Fruit fly (Drosophila melanogaster) whole organism, prepupa: ENCODE data around the gene CG4259.

Experiments used
- Blimp-1 ChIP-seq: fragments of 200-800 bp; sonication (Bioruptor generic); optimal IDR thresholded peaks from 3 replicates; lab custom pipeline; 2017; ENCODE audit warnings: missing biosample characterization, missing genetic modification characterization, mild to moderate bottlenecking, moderate library complexity, missing genetic modification reagents
- CG10631 ChIP-seq: fragments of 200-800 bp; sonication (Bioruptor generic); optimal IDR thresholded peaks from 2 replicates; lab custom pipeline; 2016; ENCODE audit warnings: missing biosample characterization, missing genetic modification characterization
- CG10669 ChIP-seq: fragments of 200-800 bp; sonication (Bioruptor generic); optimal IDR thresholded peaks from 3 replicates; lab custom pipeline; 2018; ENCODE audit warnings: missing biosample characterization, mild to moderate bottlenecking, missing genetic modification characterization, moderate library complexity
- CG11294 ChIP-seq: fragments of 200-800 bp; sonication (Bioruptor generic); IDR thresholded peaks from 2 replicates; pipeline ENCODE4 v1.3.6; 2022; ENCODE audit warnings: missing biosample characterization, missing genetic modification characterization
- CG15336 ChIP-seq: fragments of 200-800 bp; sonication (Bioruptor generic); IDR thresholded peaks from 2 replicates; pipeline ENCODE4 v1.3.6; 2022; ENCODE audit warnings: missing biosample characterization, missing genetic modification characterization
- CG1621 ChIP-seq: fragments of 200-800 bp; sonication (Bioruptor generic); optimal IDR thresholded peaks from 3 replicates; lab custom pipeline; 2018; ENCODE audit warnings: missing biosample characterization, mild to moderate bottlenecking, missing genetic modification characterization
- CG16779 ChIP-seq: fragments of 200-800 bp; sonication (Bioruptor generic); optimal IDR thresholded peaks from 3 replicates; lab custom pipeline; 2017; ENCODE audit warnings: missing biosample characterization, mild to moderate bottlenecking, missing genetic modification characterization
- CG3032 ChIP-seq: fragments of 200-800 bp; optimal IDR thresholded peaks from 2 replicates; lab custom pipeline; 2019; ENCODE audit warnings: missing biosample characterization, mild to moderate bottlenecking, missing genetic modification characterization, moderate library complexity
- CG31627 ChIP-seq: fragments of 200-800 bp; sonication (Bioruptor generic); optimal IDR thresholded peaks from 3 replicates; lab custom pipeline; 2016; ENCODE audit warnings: missing biosample characterization, missing genetic modification characterization
- CG32006 ChIP-seq: fragments of 200-800 bp; sonication (Bioruptor generic); optimal IDR thresholded peaks from 3 replicates; lab custom pipeline; 2017; ENCODE audit warnings: missing biosample characterization, mild to moderate bottlenecking, missing genetic modification characterization
- CG3919 ChIP-seq: fragments of 200-800 bp; sonication (Bioruptor generic); optimal IDR thresholded peaks from 3 replicates; lab custom pipeline; 2016; ENCODE audit warnings: missing biosample characterization, missing genetic modification characterization
- CG4318 ChIP-seq: fragments of 200-800 bp; sonication (Bioruptor generic); optimal IDR thresholded peaks from 3 replicates; lab custom pipeline; 2017; ENCODE audit warnings: missing biosample characterization, mild to moderate bottlenecking, missing genetic modification characterization
- CG6163 ChIP-seq: fragments of 200-800 bp; sonication (Bioruptor generic); IDR thresholded peaks from 3 replicates; pipeline ENCODE4 v1.3.6; 2022; ENCODE audit warnings: missing biosample characterization, missing genetic modification characterization
- CG6276 ChIP-seq: fragments of 200-800 bp; sonication (Bioruptor generic); optimal IDR thresholded peaks from 2 replicates; lab custom pipeline; 2017; ENCODE audit warnings: missing biosample characterization, mild to moderate bottlenecking, missing genetic modification characterization
- CG6808 ChIP-seq: fragments of 200-800 bp; sonication (Bioruptor generic); optimal IDR thresholded peaks from 3 replicates; lab custom pipeline; 2017; ENCODE audit warnings: missing biosample characterization, missing genetic modification characterization, mild to moderate bottlenecking, moderate library complexity, missing genetic modification reagents
- CG6854 ChIP-seq: fragments of 200-800 bp; sonication (Bioruptor generic); optimal IDR thresholded peaks from 2 replicates; lab custom pipeline; 2017; ENCODE audit warnings: missing biosample characterization, mild to moderate bottlenecking, missing genetic modification characterization
- CG7368 ChIP-seq: fragments of 200-800 bp; sonication (Bioruptor generic); optimal IDR thresholded peaks from 3 replicates; lab custom pipeline; 2016; ENCODE audit warnings: missing biosample characterization, missing genetic modification characterization
- CG8119 ChIP-seq: fragments of 200-800 bp; sonication (Bioruptor generic); IDR thresholded peaks from 3 replicates; pipeline ENCODE4 v1.3.6; 2022; ENCODE audit warnings: missing biosample characterization, missing genetic modification characterization
- CG8319 ChIP-seq: fragments of 200-800 bp; sonication (Bioruptor generic); optimal IDR thresholded peaks from 3 replicates; lab custom pipeline; 2016; ENCODE audit warnings: missing biosample characterization, missing genetic modification characterization
- CG9139 ChIP-seq: fragments of 200-800 bp; sonication (Bioruptor generic); optimal IDR thresholded peaks from 3 replicates; lab custom pipeline; 2017; ENCODE audit warnings: missing biosample characterization, mild to moderate bottlenecking, missing genetic modification characterization
- Eip78C ChIP-seq: fragments of 200-800 bp; sonication (Bioruptor generic); peaks from one replicate; lab custom pipeline; 2016; ENCODE audit warnings: missing biosample characterization, missing genetic modification characterization
- Eip93F ChIP-seq: fragments of 200-800 bp; sonication (Bioruptor generic); optimal IDR thresholded peaks from 2 replicates; lab custom pipeline; 2016; ENCODE audit warnings: missing biosample characterization, mild to moderate bottlenecking, missing genetic modification characterization
- Ets21C ChIP-seq: fragments of 200-800 bp; sonication (Bioruptor generic); optimal IDR thresholded peaks from 3 replicates; lab custom pipeline; 2016; ENCODE audit warnings: missing biosample characterization, missing genetic modification characterization
- Ets96B ChIP-seq: fragments of 200-800 bp; optimal IDR thresholded peaks from 2 replicates; lab custom pipeline; 2019; ENCODE audit warnings: missing biosample characterization, mild to moderate bottlenecking, missing genetic modification characterization, moderate library complexity
- Gug ChIP-seq: fragments of 200-800 bp; sonication (Bioruptor generic); IDR thresholded peaks from 2 replicates; pipeline ENCODE4 v1.3.6; 2022; ENCODE audit warnings: missing biosample characterization, missing genetic modification characterization
- Hr38 ChIP-seq: sonication (Bioruptor generic); optimal IDR thresholded peaks from 2 replicates; lab custom pipeline; 2016; ENCODE audit warnings: missing biosample characterization, missing genetic modification characterization
- Hr39 ChIP-seq: fragments of 200-800 bp; sonication (Bioruptor generic); optimal IDR thresholded peaks from 2 replicates; lab custom pipeline; 2016; ENCODE audit warnings: missing biosample characterization, missing genetic modification characterization
- Hr4 ChIP-seq: fragments of 200-800 bp; sonication (Bioruptor generic); optimal IDR thresholded peaks from 3 replicates; lab custom pipeline; 2016; ENCODE audit warnings: missing biosample characterization, missing genetic modification characterization
- Lpt ChIP-seq: fragments of 200-800 bp; sonication (Bioruptor generic); optimal IDR thresholded peaks from 3 replicates; lab custom pipeline; 2016; ENCODE audit warnings: missing biosample characterization, missing genetic modification characterization
- OdsH ChIP-seq: fragments of 200-800 bp; sonication (Bioruptor generic); optimal IDR thresholded peaks from 3 replicates; lab custom pipeline; 2016; ENCODE audit warnings: missing biosample characterization, missing genetic modification characterization
- Sox102F ChIP-seq: fragments of 200-800 bp; sonication (Bioruptor generic); optimal IDR thresholded peaks from 2 replicates; lab custom pipeline; 2016; ENCODE audit warnings: missing biosample characterization, mild to moderate bottlenecking, missing genetic modification characterization
- Sox14 ChIP-seq: fragments of 200-800 bp; sonication (Bioruptor generic); optimal IDR thresholded peaks from 3 replicates; lab custom pipeline; 2016; ENCODE audit warnings: missing biosample characterization, missing genetic modification characterization
- achi ChIP-seq: fragments of 200-800 bp; sonication (Bioruptor generic); optimal IDR thresholded peaks from 3 replicates; lab custom pipeline; 2016; ENCODE audit warnings: missing biosample characterization, missing genetic modification characterization
- acj6 ChIP-seq: fragments of 200-800 bp; sonication (Bioruptor generic); optimal IDR thresholded peaks from 3 replicates; lab custom pipeline; 2016; ENCODE audit warnings: missing biosample characterization, missing genetic modification characterization
- cyc ChIP-seq: fragments of 200-800 bp; sonication (Bioruptor generic); optimal IDR thresholded peaks from 3 replicates; lab custom pipeline; 2016; ENCODE audit warnings: missing biosample characterization, missing genetic modification characterization
- dac ChIP-seq: fragments of 200-800 bp; sonication (Bioruptor generic); optimal IDR thresholded peaks from 2 replicates; lab custom pipeline; 2017; ENCODE audit warnings: missing biosample characterization, mild to moderate bottlenecking, missing genetic modification characterization
- eg ChIP-seq: fragments of 200-800 bp; sonication (Bioruptor generic); IDR thresholded peaks from 3 replicates; pipeline ENCODE4 v1.3.6; 2022; ENCODE audit warnings: missing biosample characterization, missing genetic modification characterization
- esn ChIP-seq: fragments of 200-800 bp; sonication (Bioruptor generic); optimal IDR thresholded peaks from 2 replicates; lab custom pipeline; 2016; ENCODE audit warnings: missing biosample characterization, mild to moderate bottlenecking, missing genetic modification characterization, moderate library complexity
- fd59A ChIP-seq: fragments of 200-800 bp; sonication (Bioruptor generic); optimal IDR thresholded peaks from 2 replicates; lab custom pipeline; 2017; ENCODE audit warnings: missing biosample characterization, mild to moderate bottlenecking, missing genetic modification characterization, missing genetic modification reagents
- fd85E ChIP-seq: fragments of 200-800 bp; sonication (Bioruptor generic); optimal IDR thresholded peaks from 3 replicates; lab custom pipeline; 2016; ENCODE audit warnings: missing biosample characterization, missing genetic modification characterization
- fkh ChIP-seq: fragments of 200-800 bp; sonication (Bioruptor generic); optimal IDR thresholded peaks from 3 replicates; lab custom pipeline; 2017; ENCODE audit warnings: missing biosample characterization, mild to moderate bottlenecking, missing genetic modification characterization, moderate library complexity
- lz ChIP-seq: fragments of 200-800 bp; sonication (Bioruptor generic); optimal IDR thresholded peaks from 3 replicates; lab custom pipeline; 2016; ENCODE audit warnings: missing biosample characterization, missing genetic modification characterization
- net ChIP-seq: fragments of 200-800 bp; sonication (Bioruptor generic); optimal IDR thresholded peaks from 3 replicates; lab custom pipeline; 2016; ENCODE audit warnings: missing biosample characterization, missing genetic modification characterization
- pdm3 ChIP-seq: fragments of 200-800 bp; sonication (Bioruptor generic); optimal IDR thresholded peaks from 3 replicates; lab custom pipeline; 2016; ENCODE audit warnings: missing biosample characterization, missing genetic modification characterization
- salr ChIP-seq, 2 experiments: fragments of 200-800 bp; sonication (Bioruptor generic); optimal IDR thresholded peaks; 3 replicates each; lab custom pipeline; 2016 to 2018; ENCODE audit warnings: missing biosample characterization in 2 of 2, missing genetic modification characterization in 2 of 2, mild to moderate bottlenecking in 1 of 2
- spab ChIP-seq: fragments of 200-800 bp; sonication (Bioruptor generic); optimal IDR thresholded peaks from 2 replicates; lab custom pipeline; 2017; ENCODE audit warnings: missing biosample characterization, mild to moderate bottlenecking, missing genetic modification characterization, missing genetic modification reagents
- svp ChIP-seq: fragments of 200-800 bp; sonication (Bioruptor generic); peaks from one replicate; lab custom pipeline; 2016; ENCODE audit warnings: missing biosample characterization, missing genetic modification characterization
- topi ChIP-seq: fragments of 200-800 bp; sonication (Bioruptor generic); optimal IDR thresholded peaks from 3 replicates; lab custom pipeline; 2016; ENCODE audit warnings: missing biosample characterization, missing genetic modification characterization
- vri ChIP-seq: fragments of 200-800 bp; sonication (Bioruptor generic); optimal IDR thresholded peaks from 3 replicates; lab custom pipeline; 2016; ENCODE audit warnings: missing biosample characterization, mild to moderate bottlenecking, missing genetic modification characterization

The CG4259 gene

dm6 chr2L:2172460-2173121 is 43.6 kb upstream of the CG4259 start:
- TF ChIP-seq svp (GFP tag; lab: Kevin White, UChicago) (peak; percentile 60), CG7368 (GFP tag; lab: Kevin White, UChicago) (no peak), salr (GFP tag; optimal IDR thresholded peaks at IDR 0.05; lab: Kevin White, UChicago) (no peak), CG31627 (no peak), Eip78C (GFP tag; lab: Kevin White, UChicago) (peak; percentile 63), CG1621 (tag; lab: Kevin White, UChicago) (no peak), vri (GFP tag; lab: Kevin White, UChicago) (no peak), CG10669 (no peak), CG9139 (no peak), OdsH (no peak), acj6 (GFP tag; lab: Kevin White, UChicago) (peak; percentile 25), Blimp-1 (GFP tag; lab: Kevin White, UChicago) (no peak), Eip93F (GFP tag; lab: Kevin White, UChicago) (no peak), CG11294 (GFP tag; lab: Robert Waterston, UW) (no peak), CG6163 (0 out of 3 replicates have a peak, but pooled peaks have one; percentile 38), CG32006 (GFP tag; lab: Kevin White, UChicago) (peak; percentile 6), Ets21C (no peak), CG10631 (GFP tag; lab: Kevin White, UChicago) (no peak), net (no peak), Ets96B (tag; lab: Kevin White, UChicago) (no peak), CG16779 (tag; lab: Kevin White, UChicago) (no peak), Hr38 (GFP tag; lab: Kevin White, UChicago) (no peak), spab (no peak), eg (GFP tag; lab: Robert Waterston, UW) (no peak)
- TF ChIP-seq, all 60 proteins: peak for 5

dm6 chr2L:2171366-2172078 is 42.5 kb upstream of the CG4259 start:
- TF ChIP-seq topi (GFP tag; lab: Kevin White, UChicago) = no peak
- no peak for TF ChIP-seq CG15336 (GFP tag; lab: Robert Waterston, UW)
- no peak for TF ChIP-seq CG31627
- TF ChIP-seq Gug (GFP tag; lab: Robert Waterston, UW) = no peak
- no peak for TF ChIP-seq fd85E (GFP tag; lab: Kevin White, UChicago)
- no peak for TF ChIP-seq CG8319 (GFP tag; lab: Kevin White, UChicago)
- TF ChIP-seq Sox14 (GFP tag; lab: Kevin White, UChicago) = no peak
- TF ChIP-seq Sox102F (GFP tag; lab: Kevin White, UChicago) = no peak
- no peak for TF ChIP-seq CG10669
- no peak for TF ChIP-seq lz (GFP tag; lab: Kevin White, UChicago)
- no peak for TF ChIP-seq dac (GFP tag; lab: Kevin White, UChicago)
- TF ChIP-seq CG6808 (GFP tag; lab: Kevin White, UChicago) = no peak
- no peak for TF ChIP-seq pdm3 (GFP tag; lab: Kevin White, UChicago)
- no peak for TF ChIP-seq fd59A (GFP tag; lab: Kevin White, UChicago)
- peak; percentile 28 for TF ChIP-seq Eip78C (GFP tag; lab: Kevin White, UChicago)
- peak; percentile 68 for TF ChIP-seq fkh (GFP tag; lab: Kevin White, UChicago)
- TF ChIP-seq CG6854 = peak; percentile 26
- TF ChIP-seq spab = no peak
- no peak for TF ChIP-seq Lpt (GFP tag; lab: Kevin White, UChicago)
- no peak for TF ChIP-seq Hr4 (GFP tag; lab: Kevin White, UChicago)
- no peak for TF ChIP-seq CG8119 (GFP tag; lab: Robert Waterston, UW)
- TF ChIP-seq CG3919 = no peak
- no peak for TF ChIP-seq CG10631 (GFP tag; lab: Kevin White, UChicago)
- no peak for TF ChIP-seq CG4318 (GFP tag; lab: Kevin White, UChicago)
- TF ChIP-seq Hr39 (GFP tag; lab: Kevin White, UChicago) = no peak
- TF ChIP-seq CG6276 (GFP tag; lab: Kevin White, UChicago) = no peak
- TF ChIP-seq Eip93F (GFP tag; lab: Kevin White, UChicago) = no peak
- TF ChIP-seq esn = no peak
- TF ChIP-seq CG3032 = no peak
- no peak for TF ChIP-seq CG32006 (GFP tag; lab: Kevin White, UChicago)
- no peak for TF ChIP-seq cyc (GFP tag; lab: Kevin White, UChicago)
- no peak for TF ChIP-seq achi (GFP tag; lab: Kevin White, UChicago)
